Fruit fly (Drosophila melanogaster) S2 (cell line): ENCODE data around the gene Nmd3.

Source experiments
- CG8478 ChIP-seq: fragments of >200 bp; optimal IDR thresholded peaks from 2 replicates; lab custom pipeline; 2018
- CTCF ChIP-seq, 2 experiments: fragments of >200 bp; optimal IDR thresholded peaks; 2 replicates each; lab custom pipeline; 2018

Gene Nmd3

dm6 chrX:2135868-2136787, 48.3 kb downstream of the Nmd3 start:
- TF ChIP-seq CG8478 (lab: Kevin White, UChicago) (no peak), CTCF (optimal IDR thresholded peaks at IDR 0.05; lab: Kevin White, UChicago) (no peak)

dm6 chrX:2134965-2135758, 49.3 kb downstream of the Nmd3 start:
- no peak for TF ChIP-seq CTCF (optimal IDR thresholded peaks at IDR 0.05; lab: Kevin White, UChicago)

- no peak for TF ChIP-seq CG8478 (lab: Kevin White, UChicago)
- no peak for TF ChIP-seq CTCF (optimal IDR thresholded peaks at IDR 0.05; lab: Kevin White, UChicago)
These were observed 50.1 kb downstream of the Nmd3 start for dm6 chrX:2134226-2134880.
